Worm (Caenorhabditis elegans) whole organism, L2 larva: ENCODE data around the gene F59F3.6.

Source experiments
- C34F6.9 ChIP-seq: fragments of 150-350 bp; optimal IDR thresholded peaks from 2 replicates; lab custom pipeline; 2014; ENCODE audit warnings: missing biosample characterization, missing genetic modification characterization
- F13H6.1 ChIP-seq: sonication (generic microtip); optimal IDR thresholded peaks from 2 replicates; lab custom pipeline; 2016; ENCODE audit warnings: missing genetic modification characterization, missing compliant biosample characterization
- R02D3.7 ChIP-seq: fragments of 150-350 bp; optimal IDR thresholded peaks from 2 replicates; lab custom pipeline; 2014; ENCODE audit warnings: missing biosample characterization, missing genetic modification characterization
- alr-1 ChIP-seq: fragments of 150-350 bp; optimal IDR thresholded peaks from 2 replicates; lab custom pipeline; 2014; ENCODE audit warnings: missing biosample characterization, missing genetic modification characterization
- aly-2 ChIP-seq: fragments of 150-350 bp; optimal IDR thresholded peaks from 2 replicates; lab custom pipeline; 2014; ENCODE audit warnings: missing biosample characterization, missing genetic modification characterization
- ama-1 ChIP-seq: fragments of 150-350 bp; optimal IDR thresholded peaks from 2 replicates; lab custom pipeline; 2018; ENCODE audit warnings: inconsistent platforms
- blmp-1 ChIP-seq: sonication (generic microtip); optimal IDR thresholded peaks from 2 replicates; lab custom pipeline; 2017; ENCODE audit warnings: missing genetic modification characterization, mild to moderate bottlenecking, missing compliant biosample characterization, antibody characterized with exemption, moderate library complexity; ENCODE audit not compliant: insufficient read depth
- ceh-16 ChIP-seq: fragments of 150-350 bp; optimal IDR thresholded peaks from 2 replicates; lab custom pipeline; 2014; ENCODE audit warnings: missing biosample characterization, missing genetic modification characterization
- ceh-82 ChIP-seq: fragments of 150-350 bp; optimal IDR thresholded peaks from 2 replicates; lab custom pipeline; 2014; ENCODE audit warnings: missing biosample characterization, missing genetic modification characterization
- crh-2 ChIP-seq: sonication (generic microtip); optimal IDR thresholded peaks from 2 replicates; lab custom pipeline; 2017; ENCODE audit warnings: missing biosample characterization, missing genetic modification characterization
- dmd-4 ChIP-seq: sonication (generic microtip); optimal IDR thresholded peaks from 2 replicates; lab custom pipeline; 2017; ENCODE audit warnings: missing biosample characterization, missing genetic modification characterization
- elt-1 ChIP-seq: fragments of 150-350 bp; optimal IDR thresholded peaks from 2 replicates; lab custom pipeline; 2014; ENCODE audit warnings: missing biosample characterization, missing genetic modification characterization
- elt-3 ChIP-seq: sonication (generic microtip); optimal IDR thresholded peaks from 2 replicates; lab custom pipeline; 2017; ENCODE audit warnings: missing biosample characterization, missing genetic modification characterization
- fos-1 ChIP-seq: fragments of 150-350 bp; optimal IDR thresholded peaks from 2 replicates; lab custom pipeline; 2014; ENCODE audit warnings: missing biosample characterization, missing genetic modification characterization
- gmeb-1 ChIP-seq: fragments of 150-350 bp; optimal IDR thresholded peaks from 2 replicates; lab custom pipeline; 2014; ENCODE audit warnings: missing biosample characterization, missing genetic modification characterization
- lin-13 ChIP-seq: fragments of 150-350 bp; optimal IDR thresholded peaks from 2 replicates; lab custom pipeline; 2014; ENCODE audit warnings: missing biosample characterization, missing genetic modification reagents, missing genetic modification characterization
- mab-5 ChIP-seq: fragments of 150-350 bp; optimal IDR thresholded peaks from 2 replicates; lab custom pipeline; 2014; ENCODE audit warnings: missing biosample characterization, missing genetic modification characterization
- mbf-1 ChIP-seq: sonication (generic microtip); optimal IDR thresholded peaks from 2 replicates; lab custom pipeline; 2017; ENCODE audit warnings: missing biosample characterization, missing genetic modification characterization
- mdl-1 ChIP-seq, 2 experiments: fragments of 150-350 bp in 1 of 2; sonication (generic microtip) in 1 of 2; optimal IDR thresholded peaks; 2 replicates each; lab custom pipeline; 2017; ENCODE audit warnings: missing biosample characterization in 2 of 2, missing genetic modification characterization in 2 of 2
- nhr-10 ChIP-seq: sonication (generic microtip); optimal IDR thresholded peaks from 2 replicates; lab custom pipeline; 2017; ENCODE audit warnings: missing biosample characterization, missing genetic modification characterization
- nhr-11 ChIP-seq: fragments of 150-350 bp; optimal IDR thresholded peaks from 2 replicates; lab custom pipeline; 2014; ENCODE audit warnings: missing biosample characterization, missing genetic modification characterization
- nhr-12 ChIP-seq: fragments of 150-350 bp; optimal IDR thresholded peaks from 2 replicates; lab custom pipeline; 2014; ENCODE audit warnings: missing biosample characterization, missing genetic modification characterization
- nhr-129 ChIP-seq: fragments of 150-350 bp; optimal IDR thresholded peaks from 2 replicates; lab custom pipeline; 2014; ENCODE audit warnings: missing biosample characterization, missing genetic modification characterization
- nhr-23 ChIP-seq: fragments of 150-350 bp; optimal IDR thresholded peaks from 2 replicates; lab custom pipeline; 2014; ENCODE audit warnings: missing biosample characterization, missing genetic modification reagents, missing genetic modification characterization
- nhr-237 ChIP-seq: fragments of 150-350 bp; optimal IDR thresholded peaks from 2 replicates; lab custom pipeline; 2014; ENCODE audit warnings: missing biosample characterization, missing genetic modification characterization
- nhr-25 ChIP-seq: fragments of 150-350 bp; sonication (generic microtip); optimal IDR thresholded peaks from 3 replicates; lab custom pipeline; 2014; ENCODE audit warnings: missing biosample characterization, missing genetic modification characterization
- nhr-6 ChIP-seq: fragments of 150-350 bp; optimal IDR thresholded peaks from 2 replicates; lab custom pipeline; 2014; ENCODE audit warnings: missing biosample characterization, missing genetic modification characterization
- nhr-77 ChIP-seq: fragments of 150-350 bp; optimal IDR thresholded peaks from 2 replicates; lab custom pipeline; 2014; ENCODE audit warnings: missing biosample characterization, missing genetic modification characterization
- peb-1 ChIP-seq: fragments of 150-350 bp; optimal IDR thresholded peaks from 2 replicates; lab custom pipeline; 2014; ENCODE audit warnings: missing biosample characterization, missing genetic modification characterization
- sem-4 ChIP-seq: fragments of 150-350 bp; optimal IDR thresholded peaks from 2 replicates; lab custom pipeline; 2014; ENCODE audit warnings: missing biosample characterization, missing genetic modification reagents, missing genetic modification characterization
- sma-3 ChIP-seq: sonication (generic microtip); optimal IDR thresholded peaks from 2 replicates; lab custom pipeline; 2016; ENCODE audit warnings: missing genetic modification reagents, missing genetic modification characterization, missing compliant biosample characterization
- sma-9 ChIP-seq, 2 experiments: fragments of 150-350 bp in 1 of 2; sonication (generic microtip) in 1 of 2; optimal IDR thresholded peaks; 2 replicates each; lab custom pipeline; 2014 to 2016; ENCODE audit warnings: missing genetic modification characterization in 2 of 2, mild to moderate bottlenecking in 1 of 2, missing biosample characterization in 1 of 2, missing compliant biosample characterization in 1 of 2, missing genetic modification reagents in 1 of 2, moderate library complexity in 1 of 2
- snpc-4 ChIP-seq: fragments of 150-350 bp; optimal IDR thresholded peaks from 2 replicates; lab custom pipeline; 2014; ENCODE audit warnings: missing biosample characterization, missing genetic modification characterization
- unc-55 ChIP-seq: fragments of 150-350 bp; sonication (generic microtip); optimal IDR thresholded peaks from 3 replicates; lab custom pipeline; 2014; ENCODE audit warnings: missing biosample characterization, missing genetic modification reagents, missing genetic modification characterization
- unc-62 ChIP-seq: fragments of 150-350 bp; optimal IDR thresholded peaks from 2 replicates; lab custom pipeline; 2014; ENCODE audit warnings: missing biosample characterization, missing genetic modification reagents, missing genetic modification characterization
- zag-1 ChIP-seq: fragments of 150-350 bp; optimal IDR thresholded peaks from 2 replicates; lab custom pipeline; 2014; ENCODE audit warnings: missing biosample characterization, missing genetic modification characterization
- ztf-1 ChIP-seq: fragments of 200-800 bp; sonication (Bioruptor generic); conservative IDR thresholded peaks from 2 replicates; pipeline ENCODE4 v1.3.6; 2022; ENCODE audit warnings: missing genetic modification characterization, missing compliant biosample characterization
- ztf-11 ChIP-seq: sonication (generic microtip); optimal IDR thresholded peaks from 2 replicates; lab custom pipeline; 2017; ENCODE audit warnings: missing biosample characterization, missing genetic modification characterization
- ztf-4 ChIP-seq: fragments of 150-350 bp; optimal IDR thresholded peaks from 2 replicates; lab custom pipeline; 2014; ENCODE audit warnings: missing biosample characterization, missing genetic modification characterization

Gene F59F3.6

DNA sequence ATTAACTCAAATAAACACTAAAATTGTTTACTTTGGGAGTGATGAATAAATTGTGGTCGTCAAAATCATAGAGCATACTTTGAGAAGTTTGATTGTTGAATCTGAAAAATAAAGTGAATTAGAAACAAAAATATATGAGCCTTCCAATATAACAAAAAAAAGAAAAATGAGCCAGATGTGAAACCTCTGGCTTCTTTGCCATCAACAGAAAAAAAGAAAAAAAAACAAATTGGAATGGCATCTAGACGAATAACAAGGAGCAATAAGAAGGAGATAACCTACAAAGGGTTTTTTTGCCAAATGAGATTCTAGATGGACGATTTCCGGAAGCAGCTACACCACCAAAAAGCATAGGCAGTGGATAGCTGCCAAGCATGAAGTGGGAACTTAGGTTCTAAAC lies 11.5 kb upstream of the F59F3.6 start, which contains the start of gene F58A3.4:
Gene F58A3.4, minus strand, starts transcription at position 101 of the 400 bp plus-strand sequence.
- no peak for TF ChIP-seq ztf-4 (tag; lab: Kevin White, UChicago)
- no peak for TF ChIP-seq nhr-12
- no peak for TF ChIP-seq fos-1 (tag; lab: Kevin White, UChicago)
- TF ChIP-seq mdl-1 (tag; optimal IDR thresholded peaks at IDR 0.05; lab: Kevin White, UChicago), result no peak
- TF ChIP-seq alr-1 (tag; lab: Kevin White, UChicago), result no peak
- TF ChIP-seq ceh-82 (tag; lab: Kevin White, UChicago), result no peak
- no peak for TF ChIP-seq elt-3 (tag; lab: Kevin White, UChicago)
- no peak for TF ChIP-seq crh-2 (tag; lab: Kevin White, UChicago)
- no peak for TF ChIP-seq F13H6.1 (tag; lab: Kevin White, UChicago)
- TF ChIP-seq peb-1, result no peak
- no peak for TF ChIP-seq nhr-25 (tag; lab: Kevin White, UChicago)
- TF ChIP-seq C34F6.9, result no peak
- TF ChIP-seq nhr-23, result no peak
- TF ChIP-seq blmp-1 (tag; lab: Kevin White, UChicago), result no peak

DNA sequence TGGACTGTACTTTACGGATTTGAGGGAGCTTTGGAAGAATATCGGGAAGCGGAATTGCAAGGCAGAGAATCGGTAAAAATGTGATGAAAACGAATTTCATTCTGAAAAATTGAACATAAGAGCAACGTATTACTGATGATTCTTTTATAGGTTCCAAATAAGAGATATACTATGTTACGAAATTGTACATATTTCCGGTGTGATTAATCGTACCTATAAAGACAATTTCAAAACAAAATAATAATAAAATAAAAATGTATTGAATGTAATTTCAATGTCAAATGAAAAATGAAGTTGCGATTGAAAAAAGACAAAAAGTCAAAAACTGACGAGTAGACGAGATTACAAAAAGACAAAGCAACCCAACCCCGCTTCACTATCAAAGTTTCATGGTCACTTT lies 9.9 kb upstream of the F59F3.6 start, which contains the start of gene ttr-31:
Gene ttr-31, minus strand, starts transcription at position 101 of the 400 bp plus-strand sequence.
- TF ChIP-seq C34F6.9 (no peak), R02D3.7 (tag; lab: Kevin White, UChicago) (no peak), ceh-82 (tag; lab: Kevin White, UChicago) (no peak), sem-4 (tag; lab: Kevin White, UChicago) (no peak)
- TF ChIP-seq, all 48 proteins: peak for 0

DNA sequence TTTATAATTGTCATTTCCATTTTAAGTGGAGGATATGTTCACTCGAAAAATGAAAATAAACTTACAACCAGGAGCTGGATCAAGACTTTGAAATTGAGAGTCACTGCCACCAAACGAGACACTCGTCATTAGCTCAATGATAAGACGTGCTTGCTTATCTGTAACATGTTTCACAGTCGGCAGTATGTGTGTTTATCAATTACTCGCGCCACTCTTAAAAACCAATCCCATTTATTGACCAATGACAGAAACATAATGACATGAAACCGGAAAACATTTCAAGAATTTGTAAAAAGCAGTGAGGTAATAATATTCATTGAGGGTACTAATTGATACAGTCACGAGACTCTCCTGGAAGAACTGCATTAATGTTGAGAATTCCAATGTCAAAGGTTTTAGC lies 9.0 kb upstream of the F59F3.6 start, which contains the start of gene del-5:
Gene del-5, minus strand, starts transcription at position 130 of the 400 bp plus-strand sequence.
- peak; percentile 4 for TF ChIP-seq sma-3
- peak; percentile 90 for TF ChIP-seq fos-1 (tag; lab: Kevin White, UChicago)
- peak; percentile 37 for TF ChIP-seq sma-9 (GFP tag; optimal IDR thresholded peaks at IDR 0.05; lab: Kevin White, UChicago)
- no peak for TF ChIP-seq sma-9 (tag; optimal IDR thresholded peaks at IDR 0.05; lab: Kevin White, UChicago)
- TF ChIP-seq dmd-4 (tag; lab: Kevin White, UChicago), result no peak
- TF ChIP-seq F13H6.1 (tag; lab: Kevin White, UChicago), result peak; percentile 15

- TF ChIP-seq nhr-23 (no peak), unc-55 (GFP tag; lab: Kevin White, UChicago) (no peak), R02D3.7 (tag; lab: Kevin White, UChicago) (no peak), peb-1 (no peak), elt-1 (tag; lab: Kevin White, UChicago) (no peak), nhr-12 (no peak), nhr-237 (no peak), gmeb-1 (tag; lab: Kevin White, UChicago) (peak; percentile 3), mbf-1 (tag; lab: Kevin White, UChicago) (no peak), lin-13 (GFP tag; lab: Kevin White, UChicago) (no peak), dmd-4 (tag; lab: Kevin White, UChicago) (no peak), crh-2 (tag; lab: Kevin White, UChicago) (peak; percentile 23), nhr-129 (tag; lab: Kevin White, UChicago) (no peak), C34F6.9 (no peak), zag-1 (tag; lab: Kevin White, UChicago) (no peak), nhr-11 (tag; lab: Kevin White, UChicago) (no peak), unc-62 (GFP tag; lab: Kevin White, UChicago) (no peak), nhr-10 (tag; lab: Kevin White, UChicago) (no peak), sma-9 (GFP tag; optimal IDR thresholded peaks at IDR 0.05; lab: Kevin White, UChicago) (peak; percentile 0), sma-9 (tag; optimal IDR thresholded peaks at IDR 0.05; lab: Kevin White, UChicago) (no peak), alr-1 (tag; lab: Kevin White, UChicago) (no peak), aly-2 (tag; lab: Kevin White, UChicago) (no peak), ceh-16 (tag; lab: Kevin White, UChicago) (no peak), ama-1 (lab: Kevin White, UChicago) (no peak), elt-3 (tag; lab: Kevin White, UChicago) (no peak), ztf-11 (tag; lab: Kevin White, UChicago) (no peak), ztf-1 (GFP tag; lab: Robert Waterston, UW) (no peak), nhr-6 (tag; lab: Kevin White, UChicago) (no peak), nhr-25 (tag; lab: Kevin White, UChicago) (no peak), mab-5 (tag; lab: Kevin White, UChicago) (no peak), snpc-4 (tag; lab: Kevin White, UChicago) (no peak), nhr-77 (no peak), blmp-1 (tag; lab: Kevin White, UChicago) (no peak), fos-1 (tag; lab: Kevin White, UChicago) (peak; percentile 75), sma-3 (no peak)
Observed at ce11 chrX:11007393-11007792, 8.3 kb upstream of the F59F3.6 start.
